Worm (Caenorhabditis elegans) whole organism, L1 larva: ENCODE data around the gene rpb-6.

Experiments used
- Y116A8C.19 ChIP-seq: sonication (generic microtip); optimal IDR thresholded peaks from 2 replicates; lab custom pipeline; 2016; ENCODE audit warnings: missing compliant biosample characterization, missing genetic modification characterization, borderline replicate concordance
- alr-1 ChIP-seq: fragments of 200-800 bp; sonication (Bioruptor generic); optimal IDR thresholded peaks from 2 replicates; lab custom pipeline; 2018; ENCODE audit warnings: borderline replicate concordance, mild to moderate bottlenecking, missing genetic modification characterization, missing compliant biosample characterization
- aly-2 ChIP-seq: fragments of 150-350 bp; optimal IDR thresholded peaks from 2 replicates; lab custom pipeline; 2014; ENCODE audit warnings: missing biosample characterization, missing genetic modification characterization
- ama-1 ChIP-seq: fragments of 150-350 bp; optimal IDR thresholded peaks from 2 replicates; lab custom pipeline; 2014
- blmp-1 ChIP-seq: fragments of 150-350 bp; optimal IDR thresholded peaks from 2 replicates; lab custom pipeline; 2014; ENCODE audit warnings: missing biosample characterization, missing genetic modification characterization
- ceh-63 ChIP-seq: fragments of 200-800 bp; sonication (Bioruptor generic); optimal IDR thresholded peaks from 2 replicates; lab custom pipeline; 2018; ENCODE audit warnings: mild to moderate bottlenecking, missing genetic modification characterization, missing compliant biosample characterization
- ceh-8 ChIP-seq: fragments of 200-800 bp; sonication (Bioruptor generic); optimal IDR thresholded peaks from 2 replicates; lab custom pipeline; 2018; ENCODE audit warnings: mild to moderate bottlenecking, missing genetic modification characterization, moderate library complexity, missing compliant biosample characterization
- dsc-1 ChIP-seq: sonication (generic microtip); optimal IDR thresholded peaks from 2 replicates; lab custom pipeline; 2016; ENCODE audit warnings: mild to moderate bottlenecking, missing genetic modification characterization, missing compliant biosample characterization
- efl-1 ChIP-seq, 4 experiments: fragments of 150-350 bp; optimal IDR thresholded peaks in 3 of 4; peaks in 1 of 4; 1 replicate in 1 of 4; 2 replicates in 3 of 4; lab custom pipeline; 2014; ENCODE audit warnings: missing biosample characterization in 2 of 4, missing genetic modification characterization in 2 of 4, missing genetic modification reagents in 2 of 4
- elt-2 ChIP-seq: sonication (generic microtip); optimal IDR thresholded peaks from 2 replicates; lab custom pipeline; 2016; ENCODE audit warnings: missing genetic modification characterization, mild to moderate bottlenecking, inconsistent platforms, missing compliant biosample characterization, missing genetic modification reagents
- elt-3 ChIP-seq, 6 experiments: fragments of 150-350 bp in 1 of 6; sonication (generic microtip); optimal IDR thresholded peaks; 2 replicates each; lab custom pipeline; 2017 to 2018; ENCODE audit warnings: missing biosample characterization in 6 of 6, missing genetic modification characterization in 6 of 6, inconsistent platforms in 1 of 6
- fkh-8 ChIP-seq: sonication (generic microtip); optimal IDR thresholded peaks from 2 replicates; lab custom pipeline; 2016; ENCODE audit warnings: mild to moderate bottlenecking, missing genetic modification characterization, missing compliant biosample characterization
- grh-1 ChIP-seq: fragments of 200-800 bp; sonication (Bioruptor generic); IDR thresholded peaks from 2 replicates; pipeline ENCODE4 v1.3.6; 2022; ENCODE audit warnings: missing genetic modification reagents, missing genetic modification characterization, missing compliant biosample characterization
- lin-14 ChIP-seq: fragments of 200-800 bp; sonication (Bioruptor generic); optimal IDR thresholded peaks from 2 replicates; lab custom pipeline; 2018; ENCODE audit warnings: mild to moderate bottlenecking, missing genetic modification characterization, moderate library complexity, missing compliant biosample characterization
- lin-35 ChIP-seq, 2 experiments: fragments of 150-350 bp; optimal IDR thresholded peaks; 2 replicates each; lab custom pipeline; 2014; ENCODE audit warnings: missing biosample characterization in 2 of 2, missing genetic modification characterization in 2 of 2, missing genetic modification reagents in 2 of 2
- lin-39 ChIP-seq: fragments of 150-350 bp; optimal IDR thresholded peaks from 2 replicates; lab custom pipeline; 2014; ENCODE audit warnings: missing biosample characterization, missing genetic modification reagents, missing genetic modification characterization
- lsy-2 ChIP-seq, 2 experiments: fragments of 150-350 bp; optimal IDR thresholded peaks; 2 replicates each; lab custom pipeline; 2014; ENCODE audit warnings: missing biosample characterization in 2 of 2, missing genetic modification characterization in 2 of 2
- mdl-1 ChIP-seq, 2 experiments: fragments of 150-350 bp; optimal IDR thresholded peaks; 2 replicates each; lab custom pipeline; 2014 to 2017; ENCODE audit warnings: missing biosample characterization in 2 of 2, missing genetic modification characterization in 2 of 2, inconsistent platforms in 1 of 2
- mep-1 ChIP-seq: fragments of 150-350 bp; optimal IDR thresholded peaks from 2 replicates; lab custom pipeline; 2014; ENCODE audit warnings: missing biosample characterization, missing genetic modification characterization
- nhr-19 ChIP-seq: fragments of 200-800 bp; sonication (Bioruptor generic); conservative IDR thresholded peaks from 2 replicates; pipeline ENCODE4 v1.3.6; 2022; ENCODE audit warnings: missing genetic modification characterization, missing compliant biosample characterization
- nhr-20 ChIP-seq: sonication (generic microtip); optimal IDR thresholded peaks from 2 replicates; lab custom pipeline; 2016; ENCODE audit warnings: mild to moderate bottlenecking, missing genetic modification characterization, missing compliant biosample characterization
- nhr-47 ChIP-seq: sonication (generic microtip); optimal IDR thresholded peaks from 2 replicates; lab custom pipeline; 2016; ENCODE audit warnings: mild to moderate bottlenecking, missing genetic modification characterization, moderate library complexity, missing compliant biosample characterization
- nhr-71 ChIP-seq: sonication (generic microtip); optimal IDR thresholded peaks from 2 replicates; lab custom pipeline; 2016; ENCODE audit warnings: mild to moderate bottlenecking, missing genetic modification characterization, moderate library complexity, missing compliant biosample characterization
- nhr-84 ChIP-seq: sonication (generic microtip); optimal IDR thresholded peaks from 2 replicates; lab custom pipeline; 2017; ENCODE audit warnings: missing biosample characterization, missing genetic modification characterization
- nhr-85 ChIP-seq: sonication (generic microtip); peaks from one replicate; lab custom pipeline; 2016; ENCODE audit warnings: missing genetic modification characterization, inconsistent platforms, missing compliant biosample characterization
- nhr-90 ChIP-seq: sonication (generic microtip); optimal IDR thresholded peaks from 2 replicates; lab custom pipeline; 2016; ENCODE audit warnings: mild to moderate bottlenecking, missing genetic modification characterization, missing compliant biosample characterization; ENCODE audit not compliant: poor library complexity
- pag-3 ChIP-seq: sonication (generic microtip); optimal IDR thresholded peaks from 2 replicates; lab custom pipeline; 2017; ENCODE audit warnings: missing genetic modification characterization, mild to moderate bottlenecking, missing compliant biosample characterization, antibody characterized with exemption, borderline replicate concordance; ENCODE audit not compliant: insufficient read depth
- skn-1 ChIP-seq: fragments of 150-350 bp; optimal IDR thresholded peaks from 2 replicates; lab custom pipeline; 2014; ENCODE audit warnings: missing biosample characterization, missing genetic modification characterization
- snu-23 ChIP-seq: sonication (generic microtip); optimal IDR thresholded peaks from 2 replicates; lab custom pipeline; 2016; ENCODE audit warnings: missing genetic modification characterization, missing compliant biosample characterization
- sox-4 ChIP-seq: sonication (generic microtip); optimal IDR thresholded peaks from 2 replicates; lab custom pipeline; 2016; ENCODE audit warnings: missing genetic modification characterization, missing compliant biosample characterization
- swsn-7 ChIP-seq: sonication (generic microtip); optimal IDR thresholded peaks from 2 replicates; lab custom pipeline; 2016; ENCODE audit warnings: missing genetic modification characterization, missing compliant biosample characterization
- tlp-1 ChIP-seq: fragments of 150-350 bp; optimal IDR thresholded peaks from 2 replicates; lab custom pipeline; 2014; ENCODE audit warnings: missing biosample characterization, missing genetic modification characterization
- unc-130 ChIP-seq: fragments of 150-350 bp; optimal IDR thresholded peaks from 2 replicates; lab custom pipeline; 2017; ENCODE audit warnings: missing biosample characterization, missing genetic modification characterization, inconsistent platforms
- unc-86 ChIP-seq: sonication (generic microtip); optimal IDR thresholded peaks from 2 replicates; lab custom pipeline; 2016; ENCODE audit warnings: missing genetic modification characterization, missing compliant biosample characterization
- xbp-1 ChIP-seq: sonication (generic microtip); optimal IDR thresholded peaks from 2 replicates; lab custom pipeline; 2016; ENCODE audit warnings: missing genetic modification characterization, missing compliant biosample characterization
- ztf-4 ChIP-seq: fragments of 150-350 bp; optimal IDR thresholded peaks from 2 replicates; lab custom pipeline; 2014; ENCODE audit warnings: missing biosample characterization, missing genetic modification characterization

Gene rpb-6

ce11 chrII:10550173-10550572 lies 29.0 kb upstream of the rpb-6 start (continued):
- TF ChIP-seq nhr-84 = no peak
- TF ChIP-seq sox-4 (tag; lab: Kevin White, UChicago) = no peak
- no peak for TF ChIP-seq ceh-63
- no peak for TF ChIP-seq aly-2 (tag; lab: Kevin White, UChicago)
- no peak for TF ChIP-seq pag-3 (tag; lab: Kevin White, UChicago)
- TF ChIP-seq lin-35 (GFP tag; optimal IDR thresholded peaks at IDR 0.05; lab: Kevin White, UChicago) = no peak
- peak; percentile 21 for TF ChIP-seq ama-1 (lab: Kevin White, UChicago)
- TF ChIP-seq ztf-4 = no peak
- TF ChIP-seq, all 84 proteins: peak for 9

DNA sequence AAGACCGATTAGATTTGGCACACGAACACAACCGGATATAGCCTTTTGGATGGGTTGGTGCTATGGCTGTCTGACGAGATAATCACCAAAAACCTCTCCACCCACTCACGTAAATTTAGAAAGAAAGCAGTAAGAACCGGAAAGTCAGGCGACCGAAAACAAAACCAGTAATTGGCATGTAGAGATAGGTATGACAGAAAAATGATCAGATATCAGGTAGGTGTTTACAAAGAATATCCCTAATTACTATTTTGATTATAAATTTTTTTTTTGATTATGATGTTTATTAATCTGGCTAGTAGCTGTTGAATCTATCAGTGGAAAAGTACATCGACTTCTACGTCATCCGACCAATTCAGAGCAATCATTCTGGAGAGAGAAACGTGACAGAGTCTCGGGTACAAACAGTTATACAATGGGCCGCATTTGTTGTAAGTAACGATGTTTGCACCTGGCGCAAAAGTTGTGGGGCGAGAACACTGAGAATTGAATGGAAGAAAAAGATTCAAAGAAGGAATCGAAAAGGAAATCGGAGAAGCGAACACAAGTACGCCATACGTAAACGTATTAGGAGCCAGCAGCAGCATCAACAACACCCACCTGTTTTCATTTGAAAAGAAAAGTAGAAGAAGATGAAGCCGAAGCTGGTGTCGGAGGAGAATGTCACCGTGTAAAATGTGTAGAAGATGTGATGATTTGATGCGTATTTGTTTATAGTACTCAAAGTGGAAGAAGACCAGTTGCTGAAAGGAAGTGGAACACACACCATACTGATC lies 28.1 kb upstream of the rpb-6 start:
- peak; percentile 20 for TF ChIP-seq nhr-85
- peak; percentile 12 for TF ChIP-seq snu-23 (GFP tag; lab: Kevin White, UChicago)
- peak; percentile 39 for TF ChIP-seq nhr-20
- TF ChIP-seq unc-86 (tag; lab: Kevin White, UChicago) = no peak
- TF ChIP-seq ama-1 (lab: Kevin White, UChicago) = peak; percentile 25
- TF ChIP-seq ceh-8 = peak; percentile 63
- peak; percentile 47 for TF ChIP-seq nhr-90 (tag; lab: Kevin White, UChicago)
- peak; percentile 69 for TF ChIP-seq fkh-8 (tag; lab: Kevin White, UChicago)
- peak; percentile 54 for TF ChIP-seq mep-1 (tag; lab: Kevin White, UChicago)
- peak; percentile 23 for TF ChIP-seq ztf-4
- TF ChIP-seq tlp-1 (tag; lab: Kevin White, UChicago) = no peak
- peak; percentile 38 for TF ChIP-seq nhr-47 (tag; lab: Kevin White, UChicago)
- peak; percentile 9 for TF ChIP-seq elt-2 (tag; lab: Kevin White, UChicago)
- TF ChIP-seq sox-4 (tag; lab: Kevin White, UChicago) = no peak
- no peak for TF ChIP-seq efl-1 (optimal IDR thresholded peaks at IDR 0.05; lab: Kevin White, UChicago)
- peak in 1 of 2 experiments; percentile 16 for TF ChIP-seq efl-1 (GFP tag; optimal IDR thresholded peaks at IDR 0.05 in 1 of 2; lab: Kevin White, UChicago)
- peak; percentile 23 for TF ChIP-seq swsn-7 (tag; lab: Kevin White, UChicago)
- peak; percentile 12 for TF ChIP-seq unc-130
- TF ChIP-seq elt-3 (tag; optimal IDR thresholded peaks at IDR 0.05; lab: Kevin White, UChicago) = peak in 1 of 6 experiments; percentile 74
- peak; percentile 58 for TF ChIP-seq nhr-71
- peak; percentile 57; the same call in 1 of the 2 replicates for TF ChIP-seq grh-1 (GFP tag; lab: Robert Waterston, UW)
- TF ChIP-seq Y116A8C.19 (tag; lab: Kevin White, UChicago) = no peak
- TF ChIP-seq mdl-1 (tag; optimal IDR thresholded peaks at IDR 0.05; lab: Kevin White, UChicago) = peak in 1 of 2 experiments; percentile 35
- no peak for TF ChIP-seq alr-1 (tag; lab: Kevin White, UChicago)
- peak; percentile 14 to 26 for TF ChIP-seq lsy-2 (tag; optimal IDR thresholded peaks at IDR 0.05; lab: Kevin White, UChicago)
- TF ChIP-seq blmp-1 (tag; lab: Kevin White, UChicago) = peak; percentile 28
- TF ChIP-seq pag-3 (tag; lab: Kevin White, UChicago) = no peak
- peak; percentile 5 for TF ChIP-seq skn-1 (tag; lab: Kevin White, UChicago)
- peak; percentile 12 for TF ChIP-seq lin-39 (tag; lab: Kevin White, UChicago)
- no peak for TF ChIP-seq lin-35 (GFP tag; optimal IDR thresholded peaks at IDR 0.05; lab: Kevin White, UChicago)
- peak; percentile 32 for TF ChIP-seq dsc-1 (tag; lab: Kevin White, UChicago)
- 0 out of 2 replicates have a peak, but pooled peaks have one; percentile 19 for TF ChIP-seq nhr-19
- TF ChIP-seq lin-14 (GFP tag; lab: Kevin White, UChicago) = peak; percentile 1
- peak; percentile 5 for TF ChIP-seq xbp-1 (tag; lab: Kevin White, UChicago)
